Fruit fly (Drosophila melanogaster) whole organism, embryonic: ENCODE results near the gene nan.

Experiments used
- CG7357 ChIP-seq: fragments of 200-800 bp; sonication (Bioruptor generic); IDR thresholded peaks from 3 replicates; pipeline ENCODE4 v1.3.6; 2022; ENCODE audit warnings: missing biosample characterization, missing genetic modification characterization
- kni ChIP-seq: fragments of 200-800 bp; sonication (Bioruptor generic); optimal IDR thresholded peaks from 3 replicates; lab custom pipeline; 2017; ENCODE audit warnings: mild to moderate bottlenecking, missing biosample characterization, missing genetic modification reagents, missing genetic modification characterization

DNA sequence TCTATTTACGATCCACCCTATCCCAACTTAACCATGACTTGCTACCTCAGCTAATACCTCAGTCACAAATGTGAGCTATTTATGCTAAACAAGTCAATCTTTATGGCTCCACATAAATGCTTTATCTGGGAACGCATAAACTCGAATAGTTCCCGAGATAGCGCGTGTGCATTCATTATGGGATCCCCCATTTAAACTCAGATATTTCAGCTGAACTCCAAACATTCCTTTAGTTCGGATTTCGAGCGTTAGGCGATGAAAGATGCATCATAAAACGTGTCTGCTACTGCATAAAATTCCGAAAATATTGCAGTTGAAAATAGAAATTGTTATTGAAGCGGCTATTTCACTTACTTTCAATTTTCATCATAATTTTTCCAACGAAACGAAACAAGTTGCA is 34.0 kb upstream of the nan start:
- TF ChIP-seq kni (GFP tag; lab: Kevin White, UChicago) = no peak
- TF ChIP-seq CG7357 (GFP tag; lab: Robert Waterston, UW) = no peak
